Worm (Caenorhabditis elegans) whole organism, mixed stage, embryonic: ENCODE data around the gene tbc-8.

Experiments
- M03D4.4 ChIP-seq: sonication (generic microtip); optimal IDR thresholded peaks from 2 replicates; lab custom pipeline; 2017; ENCODE audit warnings: mild to moderate bottlenecking, missing genetic modification characterization, missing compliant biosample characterization
- bed-3 ChIP-seq: fragments of 200-800 bp; sonication (Bioruptor generic); optimal IDR thresholded peaks from 3 replicates; lab custom pipeline; 2018; ENCODE audit warnings: mild to moderate bottlenecking, missing genetic modification characterization, moderate library complexity, missing compliant biosample characterization
- blmp-1 ChIP-seq: fragments of 150-350 bp; optimal IDR thresholded peaks from 2 replicates; lab custom pipeline; 2014; ENCODE audit warnings: missing biosample characterization, missing genetic modification characterization
- ceh-43 ChIP-seq: fragments of 200-800 bp; sonication (Bioruptor generic); optimal IDR thresholded peaks from 2 replicates; lab custom pipeline; 2018; ENCODE audit warnings: mild to moderate bottlenecking, missing genetic modification characterization, moderate library complexity, missing compliant biosample characterization
- ceh-83 ChIP-seq: fragments of 200-800 bp; sonication (Bioruptor generic); optimal IDR thresholded peaks from 2 replicates; lab custom pipeline; 2018; ENCODE audit warnings: mild to moderate bottlenecking, missing genetic modification characterization, missing compliant biosample characterization
- ces-1 ChIP-seq: fragments of 150-350 bp; optimal IDR thresholded peaks from 2 replicates; lab custom pipeline; 2014; ENCODE audit warnings: missing biosample characterization, missing genetic modification reagents, missing genetic modification characterization
- drap-1 ChIP-seq: fragments of 200-800 bp; sonication (Bioruptor generic); optimal IDR thresholded peaks from 3 replicates; lab custom pipeline; 2018; ENCODE audit warnings: mild to moderate bottlenecking, missing genetic modification characterization, missing compliant biosample characterization
- elt-1 ChIP-seq: sonication (generic microtip); optimal IDR thresholded peaks from 2 replicates; lab custom pipeline; 2017; ENCODE audit warnings: missing genetic modification characterization, mild to moderate bottlenecking, missing compliant biosample characterization, antibody characterized with exemption, moderate library complexity, borderline replicate concordance; ENCODE audit not compliant: insufficient read depth
- elt-3 ChIP-seq: fragments of 150-350 bp; optimal IDR thresholded peaks from 2 replicates; lab custom pipeline; 2014; ENCODE audit warnings: missing biosample characterization, missing genetic modification characterization
- flh-1 ChIP-seq: fragments of 200-800 bp; sonication (Bioruptor generic); optimal IDR thresholded peaks from 2 replicates; lab custom pipeline; 2018; ENCODE audit warnings: mild to moderate bottlenecking, missing genetic modification characterization, moderate library complexity, missing compliant biosample characterization
- ham-2 ChIP-seq: fragments of 200-800 bp; sonication (Bioruptor generic); optimal IDR thresholded peaks from 2 replicates; lab custom pipeline; 2018; ENCODE audit warnings: mild to moderate bottlenecking, missing genetic modification characterization, missing compliant biosample characterization
- hlh-1 ChIP-seq: fragments of 150-350 bp; optimal IDR thresholded peaks from 2 replicates; lab custom pipeline; 2014; ENCODE audit warnings: missing biosample characterization, missing genetic modification reagents, missing genetic modification characterization
- lin-13 ChIP-seq: fragments of 150-350 bp; optimal IDR thresholded peaks from 2 replicates; lab custom pipeline; 2014; ENCODE audit warnings: missing biosample characterization, missing genetic modification characterization
- lin-32 ChIP-seq: fragments of 200-800 bp; sonication (Bioruptor generic); optimal IDR thresholded peaks from 2 replicates; lab custom pipeline; 2018; ENCODE audit warnings: mild to moderate bottlenecking, missing genetic modification characterization, missing compliant biosample characterization
- lsy-2 ChIP-seq: fragments of 150-350 bp; optimal IDR thresholded peaks from 2 replicates; lab custom pipeline; 2014; ENCODE audit warnings: missing biosample characterization, missing genetic modification characterization
- mep-1 ChIP-seq: fragments of 150-350 bp; optimal IDR thresholded peaks from 2 replicates; lab custom pipeline; 2017; ENCODE audit warnings: missing biosample characterization, missing genetic modification reagents, missing genetic modification characterization, inconsistent platforms
- mls-2 ChIP-seq: sonication (generic microtip); optimal IDR thresholded peaks from 2 replicates; lab custom pipeline; 2016; ENCODE audit warnings: mild to moderate bottlenecking, missing genetic modification characterization, moderate library complexity, missing compliant biosample characterization
- nhr-12 ChIP-seq: fragments of 150-350 bp; optimal IDR thresholded peaks from 2 replicates; lab custom pipeline; 2014; ENCODE audit warnings: missing biosample characterization, missing genetic modification characterization
- nhr-2 ChIP-seq: fragments of 150-350 bp; optimal IDR thresholded peaks from 2 replicates; lab custom pipeline; 2014; ENCODE audit warnings: missing biosample characterization, missing genetic modification characterization
- nhr-237 ChIP-seq: fragments of 150-350 bp; optimal IDR thresholded peaks from 2 replicates; lab custom pipeline; 2014; ENCODE audit warnings: missing biosample characterization, missing genetic modification characterization
- nhr-28 ChIP-seq: fragments of 150-350 bp; optimal IDR thresholded peaks from 2 replicates; lab custom pipeline; 2014; ENCODE audit warnings: missing biosample characterization, missing genetic modification characterization
- nhr-76 ChIP-seq: sonication (generic microtip); optimal IDR thresholded peaks from 2 replicates; lab custom pipeline; 2017; ENCODE audit warnings: missing biosample characterization, missing genetic modification characterization
- pha-4 ChIP-seq: fragments of 150-350 bp; optimal IDR thresholded peaks from 2 replicates; lab custom pipeline; 2018; ENCODE audit warnings: missing biosample characterization, missing genetic modification reagents, missing genetic modification characterization
- sem-2 ChIP-seq: fragments of 200-800 bp; sonication (Bioruptor generic); optimal IDR thresholded peaks from 2 replicates; lab custom pipeline; 2018; ENCODE audit warnings: mild to moderate bottlenecking, missing genetic modification characterization, missing compliant biosample characterization
- snpc-4 ChIP-seq: fragments of 150-350 bp; optimal IDR thresholded peaks from 2 replicates; lab custom pipeline; 2014; ENCODE audit warnings: missing biosample characterization, missing genetic modification characterization
- sptf-1 ChIP-seq: sonication (generic microtip); optimal IDR thresholded peaks from 2 replicates; lab custom pipeline; 2017; ENCODE audit warnings: mild to moderate bottlenecking, missing genetic modification characterization, moderate library complexity, missing compliant biosample characterization
- tbx-8 ChIP-seq: fragments of 200-800 bp; sonication (Bioruptor generic); optimal IDR thresholded peaks from 2 replicates; lab custom pipeline; 2018; ENCODE audit warnings: mild to moderate bottlenecking, missing genetic modification characterization, moderate library complexity, missing compliant biosample characterization
- unc-120 ChIP-seq: sonication (generic microtip); optimal IDR thresholded peaks from 2 replicates; lab custom pipeline; 2017; ENCODE audit warnings: missing genetic modification characterization, missing compliant biosample characterization; ENCODE audit not compliant: poor library complexity, severe bottlenecking
- unc-39 ChIP-seq: fragments of 150-350 bp; optimal IDR thresholded peaks from 2 replicates; lab custom pipeline; 2014; ENCODE audit warnings: missing biosample characterization, missing genetic modification characterization
- zip-8 ChIP-seq: fragments of 150-350 bp; optimal IDR thresholded peaks from 2 replicates; lab custom pipeline; 2014; ENCODE audit warnings: missing biosample characterization, missing genetic modification characterization
- ztf-11 ChIP-seq: fragments of 150-350 bp; optimal IDR thresholded peaks from 2 replicates; lab custom pipeline; 2014; ENCODE audit warnings: missing biosample characterization, missing genetic modification characterization

Gene tbc-8

ce11 chrIII:10347049-10347448 is 17.7 kb upstream of the tbc-8 start, which contains the start of gene tbx-8:
TSS of gene tbx-8 (plus strand) at chrIII:10347349.
- TF ChIP-seq flh-1 (GFP tag; lab: Kevin White, UChicago) (no peak), M03D4.4 (tag; lab: Kevin White, UChicago) (no peak), zip-8 (no peak), nhr-237 (tag; lab: Kevin White, UChicago) (no peak), unc-39 (tag; lab: Kevin White, UChicago) (no peak), sem-2 (no peak)

- no peak for TF ChIP-seq ztf-11 (tag; lab: Kevin White, UChicago)
- no peak for TF ChIP-seq unc-120
- no peak for TF ChIP-seq pha-4 (tag; lab: Kevin White, UChicago)
- no peak for TF ChIP-seq drap-1 (GFP tag; lab: Kevin White, UChicago)
- TF ChIP-seq ham-2, result no peak
- no peak for TF ChIP-seq lin-32 (GFP tag; lab: Kevin White, UChicago)
- TF ChIP-seq sptf-1, result no peak
- TF ChIP-seq mls-2 (tag; lab: Kevin White, UChicago), result no peak
- no peak for TF ChIP-seq bed-3 (GFP tag; lab: Kevin White, UChicago)
- TF ChIP-seq nhr-28 (tag; lab: Kevin White, UChicago), result no peak
- TF ChIP-seq elt-1, result no peak
- no peak for TF ChIP-seq lsy-2 (tag; lab: Kevin White, UChicago)
Observed at ce11 chrIII:10351595-10352207, 13.1 kb upstream of the tbc-8 start, which contains the start of gene T07C4.3. TSS of gene T07C4.3 (plus strand) at chrIII:10352157.

ce11 chrIII:10353423-10353822 is 11.3 kb upstream of the tbc-8 start:
- no peak for TF ChIP-seq nhr-28 (tag; lab: Kevin White, UChicago)
- TF ChIP-seq bed-3 (GFP tag; lab: Kevin White, UChicago), result no peak
- TF ChIP-seq hlh-1, result no peak
- no peak for TF ChIP-seq flh-1 (GFP tag; lab: Kevin White, UChicago)
- no peak for TF ChIP-seq sptf-1
- TF ChIP-seq sem-2, result no peak
- TF ChIP-seq lsy-2 (tag; lab: Kevin White, UChicago), result no peak
- no peak for TF ChIP-seq nhr-237 (tag; lab: Kevin White, UChicago)
- no peak for TF ChIP-seq nhr-76 (tag; lab: Kevin White, UChicago)
- TF ChIP-seq pha-4 (tag; lab: Kevin White, UChicago), result no peak
- TF ChIP-seq nhr-12, result no peak
- no peak for TF ChIP-seq snpc-4 (tag; lab: Kevin White, UChicago)
- no peak for TF ChIP-seq tbx-8 (GFP tag; lab: Kevin White, UChicago)
- no peak for TF ChIP-seq mep-1 (tag; lab: Kevin White, UChicago)
- TF ChIP-seq elt-3 (tag; lab: Kevin White, UChicago), result no peak
- no peak for TF ChIP-seq unc-120
- TF ChIP-seq elt-1, result no peak

- TF ChIP-seq nhr-2, result no peak
- no peak for TF ChIP-seq ces-1 (GFP tag; lab: Kevin White, UChicago)
- TF ChIP-seq lsy-2 (tag; lab: Kevin White, UChicago), result no peak
- TF ChIP-seq mls-2 (tag; lab: Kevin White, UChicago), result no peak
- TF ChIP-seq blmp-1 (tag; lab: Kevin White, UChicago), result no peak
- no peak for TF ChIP-seq zip-8
- no peak for TF ChIP-seq lin-13 (tag; lab: Kevin White, UChicago)
- TF ChIP-seq ceh-83, result no peak
Observed at ce11 chrIII:10354591-10354990, 10.2 kb upstream of the tbc-8 start.

ce11 chrIII:10355382-10355781 is 9.4 kb upstream of the tbc-8 start, which contains the start of gene spp-1:
TSS of gene spp-1 (minus strand) at chrIII:10355668.
- no peak for TF ChIP-seq nhr-76 (tag; lab: Kevin White, UChicago)
- no peak for TF ChIP-seq nhr-237 (tag; lab: Kevin White, UChicago)
- no peak for TF ChIP-seq ceh-43 (GFP tag; lab: Kevin White, UChicago)
